Worm (Caenorhabditis elegans) whole organism, young adult: ENCODE measurements around the gene F35C11.3.

Experiments used
- B0336.3 ChIP-seq: fragments of 200-800 bp; sonication (Bioruptor generic); IDR thresholded peaks from 2 replicates; pipeline ENCODE4 v1.3.6; 2022; ENCODE audit warnings: missing genetic modification characterization, missing compliant biosample characterization
- aptf-2 ChIP-seq: fragments of 200-800 bp; sonication (Bioruptor generic); conservative IDR thresholded peaks from 2 replicates; pipeline ENCODE4 v1.3.6; 2022; ENCODE audit warnings: missing genetic modification reagents, missing genetic modification characterization, missing compliant biosample characterization
- ccch-3 ChIP-seq: fragments of 200-800 bp; sonication (Bioruptor generic); optimal IDR thresholded peaks from 2 replicates; lab custom pipeline; 2018; ENCODE audit warnings: mild to moderate bottlenecking, missing genetic modification characterization, missing compliant biosample characterization
- lin-26 ChIP-seq: fragments of 200-800 bp; sonication (Bioruptor generic); IDR thresholded peaks from 2 replicates; pipeline ENCODE4 v1.3.6; 2022; ENCODE audit warnings: missing genetic modification reagents, missing genetic modification characterization, missing compliant biosample characterization
- lin-54 ChIP-seq: fragments of 200-800 bp; sonication (Bioruptor generic); optimal IDR thresholded peaks from 2 replicates; lab custom pipeline; 2018; ENCODE audit warnings: mild to moderate bottlenecking, missing genetic modification characterization, missing compliant biosample characterization
- mcd-1 ChIP-seq: fragments of 200-800 bp; sonication (Bioruptor generic); IDR thresholded peaks from 2 replicates; pipeline ENCODE4 v1.3.6; 2022; ENCODE audit warnings: missing genetic modification reagents, missing genetic modification characterization, missing compliant biosample characterization
- pbrm-1 ChIP-seq: fragments of 200-800 bp; sonication (Bioruptor generic); IDR thresholded peaks from 2 replicates; pipeline ENCODE4 v1.3.6; 2022; ENCODE audit warnings: missing genetic modification reagents, missing genetic modification characterization, missing compliant biosample characterization
- sea-2 ChIP-seq: fragments of 200-800 bp; sonication (Bioruptor generic); IDR thresholded peaks from 2 replicates; pipeline ENCODE4 v1.3.6; 2022; ENCODE audit warnings: missing genetic modification characterization, missing compliant biosample characterization
- tbx-9 ChIP-seq: sonication (generic microtip); optimal IDR thresholded peaks from 2 replicates; lab custom pipeline; 2016; ENCODE audit warnings: borderline replicate concordance, missing genetic modification characterization, inconsistent platforms, missing compliant biosample characterization
- unc-62 ChIP-seq: fragments of 150-350 bp; optimal IDR thresholded peaks from 2 replicates; lab custom pipeline; 2014; ENCODE audit warnings: missing biosample characterization, missing genetic modification reagents, missing genetic modification characterization

ce11 chrII:8249710-8250109 lies 3.1 kb downstream of the F35C11.3 start:
- TF ChIP-seq tbx-9 (tag; lab: Kevin White, UChicago): no peak
- TF ChIP-seq sea-2 (GFP tag; lab: Robert Waterston, UW): no peak
- TF ChIP-seq B0336.3: no peak
- TF ChIP-seq mcd-1 (GFP tag; lab: Robert Waterston, UW): no peak
- no peak for TF ChIP-seq lin-26 (GFP tag; lab: Robert Waterston, UW)
- no peak for TF ChIP-seq pbrm-1
- no peak for TF ChIP-seq ccch-3
- TF ChIP-seq lin-54 (GFP tag; lab: Kevin White, UChicago): no peak
- no peak for TF ChIP-seq aptf-2 (GFP tag; lab: Robert Waterston, UW)
- no peak for TF ChIP-seq unc-62 (GFP tag; lab: Kevin White, UChicago)
